Worm (Caenorhabditis elegans) whole organism, L4 larva: ENCODE measurements around the gene spsb-2.

Experiments used
- D1046.2 ChIP-seq: fragments of 200-800 bp; sonication (Bioruptor generic); IDR thresholded peaks from 2 replicates; pipeline ENCODE4 v1.3.6; 2022; ENCODE audit warnings: missing genetic modification characterization, missing compliant biosample characterization
- F26F4.8 ChIP-seq: fragments of 200-800 bp; sonication (Bioruptor generic); conservative IDR thresholded peaks from 2 replicates; pipeline ENCODE4 v1.3.6; 2022; ENCODE audit warnings: missing genetic modification characterization, missing compliant biosample characterization
- T26A8.4 ChIP-seq: fragments of 200-800 bp; sonication (Bioruptor generic); IDR thresholded peaks from 2 replicates; pipeline ENCODE4 v1.3.6; 2022; ENCODE audit warnings: missing genetic modification characterization, missing compliant biosample characterization
- Y5F2A.4 ChIP-seq: fragments of 200-800 bp; sonication (Bioruptor generic); optimal IDR thresholded peaks from 2 replicates; lab custom pipeline; 2018; ENCODE audit warnings: mild to moderate bottlenecking, missing genetic modification characterization, missing compliant biosample characterization
- ZK337.2 ChIP-seq: fragments of 200-800 bp; sonication (Bioruptor generic); IDR thresholded peaks from 2 replicates; pipeline ENCODE4 v1.3.6; 2022; ENCODE audit warnings: missing genetic modification reagents, missing genetic modification characterization, missing compliant biosample characterization
- aha-1 ChIP-seq: fragments of 150-350 bp; peaks from one replicate; lab custom pipeline; 2014; ENCODE audit warnings: missing biosample characterization, missing genetic modification characterization
- ama-1 ChIP-seq: fragments of 150-350 bp; optimal IDR thresholded peaks from 2 replicates; lab custom pipeline; 2014; ENCODE audit warnings: inconsistent platforms, mixed read lengths
- arid-1 ChIP-seq: fragments of 200-800 bp; sonication (Bioruptor generic); conservative IDR thresholded peaks from 2 replicates; pipeline ENCODE4 v1.3.6; 2022; ENCODE audit warnings: missing genetic modification reagents, missing genetic modification characterization, missing compliant biosample characterization
- daf-16 ChIP-seq, 3 experiments: sonication (generic microtip); optimal IDR thresholded peaks; 2 replicates each; lab custom pipeline; 2016 to 2017; ENCODE audit warnings: missing genetic modification characterization in 3 of 3, missing genetic modification reagents in 3 of 3, mild to moderate bottlenecking in 2 of 3, missing compliant biosample characterization in 2 of 3, missing biosample characterization in 1 of 3, moderate library complexity in 1 of 3
- daf-8 ChIP-seq: fragments of 200-800 bp; sonication (Bioruptor generic); IDR thresholded peaks from 2 replicates; pipeline ENCODE4 v1.3.6; 2022; ENCODE audit warnings: missing genetic modification characterization, missing compliant biosample characterization
- egl-43 ChIP-seq: fragments of 200-800 bp; sonication (Bioruptor generic); IDR thresholded peaks from 2 replicates; pipeline ENCODE4 v1.3.6; 2022; ENCODE audit warnings: missing genetic modification reagents, missing genetic modification characterization, missing compliant biosample characterization
- fkh-10 ChIP-seq: fragments of 150-350 bp; optimal IDR thresholded peaks from 2 replicates; lab custom pipeline; 2014; ENCODE audit warnings: missing biosample characterization, missing genetic modification reagents, missing genetic modification characterization
- hlh-11 ChIP-seq: fragments of 200-800 bp; sonication (Bioruptor generic); optimal IDR thresholded peaks from 2 replicates; lab custom pipeline; 2018; ENCODE audit warnings: mild to moderate bottlenecking, missing genetic modification characterization, missing compliant biosample characterization
- hlh-30 ChIP-seq: sonication (generic microtip); optimal IDR thresholded peaks from 2 replicates; lab custom pipeline; 2017; ENCODE audit warnings: antibody characterized with exemption, mild to moderate bottlenecking, missing genetic modification characterization, missing compliant biosample characterization; ENCODE audit not compliant: insufficient read depth
- hmg-1.1 ChIP-seq: fragments of 200-800 bp; sonication (Bioruptor generic); IDR thresholded peaks from 2 replicates; pipeline ENCODE4 v1.3.6; 2022; ENCODE audit warnings: missing genetic modification reagents, missing genetic modification characterization, missing compliant biosample characterization
- lim-7 ChIP-seq: fragments of 200-800 bp; sonication (Bioruptor generic); IDR thresholded peaks from 2 replicates; pipeline ENCODE4 v1.3.6; 2022; ENCODE audit warnings: missing genetic modification characterization, missing compliant biosample characterization
- lin-1 ChIP-seq: fragments of 200-800 bp; sonication (Bioruptor generic); IDR thresholded peaks from 2 replicates; pipeline ENCODE4 v1.3.6; 2022; ENCODE audit warnings: missing genetic modification reagents, missing genetic modification characterization, missing compliant biosample characterization
- lin-13 ChIP-seq: fragments of 150-350 bp; optimal IDR thresholded peaks from 2 replicates; lab custom pipeline; 2014; ENCODE audit warnings: missing biosample characterization, missing genetic modification reagents, missing genetic modification characterization
- lin-38 ChIP-seq: fragments of 200-800 bp; sonication (Bioruptor generic); IDR thresholded peaks from 2 replicates; pipeline ENCODE4 v1.3.6; 2022; ENCODE audit warnings: missing genetic modification reagents, missing genetic modification characterization, missing compliant biosample characterization
- madf-9 ChIP-seq: fragments of 200-800 bp; sonication (Bioruptor generic); conservative IDR thresholded peaks from 2 replicates; pipeline ENCODE4 v1.3.6; 2022; ENCODE audit warnings: missing genetic modification reagents, missing genetic modification characterization, missing compliant biosample characterization
- mdl-1 ChIP-seq, 2 experiments: fragments of 150-350 bp in 1 of 2; sonication (generic microtip) in 1 of 2; optimal IDR thresholded peaks; 2 replicates each; lab custom pipeline; 2014 to 2017; ENCODE audit warnings: missing biosample characterization in 2 of 2, missing genetic modification characterization in 2 of 2
- mep-1 ChIP-seq: fragments of 150-350 bp; sonication (generic microtip); optimal IDR thresholded peaks from 3 replicates; lab custom pipeline; 2014; ENCODE audit warnings: missing biosample characterization, missing genetic modification characterization
- mes-2 ChIP-seq: sonication (generic microtip); optimal IDR thresholded peaks from 2 replicates; lab custom pipeline; 2016; ENCODE audit warnings: missing genotype, mild to moderate bottlenecking, missing genetic modification characterization, missing compliant biosample characterization; ENCODE audit not compliant: poor library complexity, severe bottlenecking
- mxl-2 ChIP-seq: fragments of 200-800 bp; sonication (Bioruptor generic); conservative IDR thresholded peaks from 2 replicates; pipeline ENCODE4 v1.3.6; 2022; ENCODE audit warnings: missing genetic modification reagents, missing genetic modification characterization, missing compliant biosample characterization
- mxl-3 ChIP-seq: fragments of 200-800 bp; sonication (Bioruptor generic); optimal IDR thresholded peaks from 2 replicates; lab custom pipeline; 2018; ENCODE audit warnings: mild to moderate bottlenecking, missing genetic modification characterization, missing compliant biosample characterization
- nhr-111 ChIP-seq: fragments of 200-800 bp; sonication (Bioruptor generic); optimal IDR thresholded peaks from 2 replicates; lab custom pipeline; 2018; ENCODE audit warnings: mild to moderate bottlenecking, missing genetic modification characterization, missing compliant biosample characterization
- nhr-42 ChIP-seq: fragments of 200-800 bp; sonication (Bioruptor generic); IDR thresholded peaks from 2 replicates; pipeline ENCODE4 v1.3.6; 2022; ENCODE audit warnings: missing genetic modification characterization, missing compliant biosample characterization
- nhr-76 ChIP-seq: fragments of 150-350 bp; optimal IDR thresholded peaks from 2 replicates; lab custom pipeline; 2014; ENCODE audit warnings: missing biosample characterization, missing genetic modification characterization
- pha-4 ChIP-seq, 2 experiments: fragments of 150-350 bp in 1 of 2; fragments of 200-800 bp in 1 of 2; sonication (Bioruptor generic) in 1 of 2; IDR thresholded peaks in 1 of 2; optimal IDR thresholded peaks in 1 of 2; 2 replicates each; pipeline versions ENCODE4 v1.3.6 to Lab custom; 2014 to 2022; ENCODE audit warnings: missing genetic modification characterization in 2 of 2, missing genetic modification reagents in 2 of 2, missing biosample characterization in 1 of 2, missing compliant biosample characterization in 1 of 2
- php-3 ChIP-seq: fragments of 200-800 bp; sonication (Bioruptor generic); IDR thresholded peaks from 2 replicates; pipeline ENCODE4 v1.3.6; 2022; ENCODE audit warnings: missing genetic modification reagents, missing genetic modification characterization, missing compliant biosample characterization
- pqm-1 ChIP-seq: sonication (generic microtip); optimal IDR thresholded peaks from 2 replicates; lab custom pipeline; 2017; ENCODE audit warnings: missing biosample characterization, missing genetic modification characterization
- sdz-12 ChIP-seq: fragments of 200-800 bp; sonication (Bioruptor generic); optimal IDR thresholded peaks from 2 replicates; lab custom pipeline; 2018; ENCODE audit warnings: mild to moderate bottlenecking, missing genetic modification characterization, missing compliant biosample characterization
- set-16 ChIP-seq: fragments of 200-800 bp; sonication (Bioruptor generic); IDR thresholded peaks from 2 replicates; pipeline ENCODE4 v1.3.6; 2022; ENCODE audit warnings: missing genetic modification reagents, missing genetic modification characterization, missing compliant biosample characterization
- spr-1 ChIP-seq: sonication (generic microtip); optimal IDR thresholded peaks from 2 replicates; lab custom pipeline; 2016; ENCODE audit warnings: mild to moderate bottlenecking, missing genetic modification characterization, missing compliant biosample characterization
- unc-62 ChIP-seq, 3 experiments: fragments of 150-350 bp in 1 of 3; sonication (generic microtip); optimal IDR thresholded peaks in 2 of 3; peaks in 1 of 3; 1 replicate in 1 of 3; 2 replicates in 2 of 3; lab custom pipeline; 2014 to 2017; ENCODE audit warnings: missing biosample characterization in 3 of 3, missing genetic modification characterization in 3 of 3, missing genetic modification reagents in 3 of 3, missing genotype in 1 of 3
- zfp-2 ChIP-seq: sonication (generic microtip); optimal IDR thresholded peaks from 2 replicates; lab custom pipeline; 2016; ENCODE audit warnings: mild to moderate bottlenecking, missing genetic modification characterization, missing compliant biosample characterization
- zip-2 ChIP-seq: fragments of 150-350 bp; optimal IDR thresholded peaks from 2 replicates; lab custom pipeline; 2014; ENCODE audit warnings: missing biosample characterization, missing genetic modification characterization
- ztf-11 ChIP-seq: fragments of 150-350 bp; optimal IDR thresholded peaks from 2 replicates; lab custom pipeline; 2014; ENCODE audit warnings: missing biosample characterization, missing genetic modification characterization

spsb-2 gene

DNA sequence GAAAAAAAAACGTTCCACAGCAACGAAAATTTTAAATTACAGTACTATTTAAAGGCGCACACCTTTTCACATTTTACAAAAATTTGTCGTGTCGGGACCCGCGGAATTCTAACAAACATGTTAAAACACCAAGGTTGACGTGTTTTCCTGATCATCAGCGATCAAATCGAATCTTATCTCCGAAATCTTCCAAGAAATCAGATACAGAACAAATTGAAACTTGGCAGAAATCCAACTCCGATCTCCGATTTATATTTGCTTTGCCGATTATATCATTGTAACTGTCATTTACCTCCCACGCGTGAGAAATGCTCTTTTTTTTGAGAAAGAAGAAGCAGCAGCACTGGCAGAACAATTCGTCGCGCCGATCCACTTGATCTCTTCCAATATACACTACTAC, 16.4 kb upstream of the spsb-2 start:
- 0 out of 2 replicates have a peak, but pooled peaks have one; percentile 27 for TF ChIP-seq hmg-1.1 (GFP tag; lab: Robert Waterston, UW)
- TF ChIP-seq mes-2 (tag; lab: Kevin White, UChicago) = peak; percentile 21
- TF ChIP-seq daf-8 (GFP tag; lab: Robert Waterston, UW) = no peak
- TF ChIP-seq fkh-10 = no peak
- no peak for TF ChIP-seq F26F4.8 (GFP tag; lab: Robert Waterston, UW)
- TF ChIP-seq nhr-42 (GFP tag; lab: Robert Waterston, UW) = 0 out of 2 replicates have a peak, but pooled peaks have one; percentile 25
- TF ChIP-seq mxl-2 (GFP tag; lab: Robert Waterston, UW) = no peak
- peak; percentile 13 for TF ChIP-seq mep-1 (tag; lab: Kevin White, UChicago)

DNA sequence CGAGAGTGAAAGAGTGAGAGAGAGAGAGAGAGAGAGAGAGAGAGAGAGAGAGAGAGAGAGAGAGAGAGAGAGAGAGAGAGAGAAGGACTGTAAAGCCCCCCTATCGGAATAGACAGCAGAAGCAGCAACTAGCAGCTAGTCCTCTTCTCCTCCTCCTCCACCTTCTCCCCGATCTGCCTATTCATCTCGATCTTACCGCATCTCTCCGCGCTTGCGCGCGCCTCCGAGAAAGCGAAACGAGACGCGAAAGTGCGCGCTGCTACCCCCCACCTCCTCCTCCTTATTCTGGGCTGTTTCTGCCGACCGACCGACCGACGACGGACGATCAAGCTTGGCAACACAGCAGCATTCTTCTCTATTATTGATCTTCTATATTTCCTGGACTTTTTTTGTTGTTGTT, 12.2 kb upstream of the spsb-2 start:
- TF ChIP-seq nhr-111 (no peak), madf-9 (0 out of 2 replicates have a peak, but pooled peaks have one; percentile 20), egl-43 (GFP tag; lab: Robert Waterston, UW) (0 out of 2 replicates have a peak, but pooled peaks have one; percentile 26), lin-1 (no peak), php-3 (GFP tag; lab: Robert Waterston, UW) (no peak), ama-1 (lab: Kevin White, UChicago) (no peak), pha-4 (GFP tag; IDR thresholded peaks at IDR 0.05; lab: Robert Waterston, UW) (peak; percentile 71; the same call in 1 of the 2 replicates), pha-4 (tag; optimal IDR thresholded peaks at IDR 0.05; lab: Kevin White, UChicago) (no peak), ZK337.2 (GFP tag; lab: Robert Waterston, UW) (0 out of 2 replicates have a peak, but pooled peaks have one; percentile 27), hlh-30 (tag; lab: Kevin White, UChicago) (no peak), hlh-11 (tag; lab: Kevin White, UChicago) (peak; percentile 34), nhr-42 (GFP tag; lab: Robert Waterston, UW) (peak; percentile 53; the same call in 1 of the 2 replicates), set-16 (GFP tag; lab: Robert Waterston, UW) (peak; percentile 97), ztf-11 (tag; lab: Kevin White, UChicago) (no peak), mxl-3 (GFP tag; lab: Kevin White, UChicago) (peak; percentile 18), pqm-1 (tag; lab: Kevin White, UChicago) (no peak), daf-8 (GFP tag; lab: Robert Waterston, UW) (no peak), Y5F2A.4 (GFP tag; lab: Kevin White, UChicago) (no peak), hmg-1.1 (GFP tag; lab: Robert Waterston, UW) (no peak), arid-1 (0 out of 2 replicates have a peak, but pooled peaks have one; percentile 36)

DNA sequence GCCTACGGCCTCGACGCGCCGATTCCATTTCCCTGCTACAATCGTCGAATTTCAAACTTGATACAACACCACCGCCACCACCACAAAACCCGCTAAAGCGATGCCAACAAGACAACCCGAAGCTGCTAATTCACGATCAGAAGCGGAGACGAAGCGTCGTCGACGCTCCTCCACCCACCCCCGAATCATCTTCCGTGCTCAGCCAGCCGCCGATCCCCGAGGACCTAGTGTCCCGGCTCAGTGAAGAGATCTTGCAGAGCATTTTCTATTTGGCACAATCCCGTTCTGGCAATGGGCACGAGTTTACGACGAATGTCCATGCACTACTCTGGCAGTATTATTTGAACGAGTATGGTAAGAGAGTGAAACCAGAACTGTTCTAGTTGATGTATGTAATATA, 11.5 kb upstream of the spsb-2 start:
- peak; percentile 70; the same call in 1 of the 2 replicates for TF ChIP-seq set-16 (GFP tag; lab: Robert Waterston, UW)
- TF ChIP-seq zip-2 (tag; lab: Kevin White, UChicago) = no peak
- TF ChIP-seq lin-13 (GFP tag; lab: Kevin White, UChicago) = no peak
- TF ChIP-seq mdl-1 (tag; optimal IDR thresholded peaks at IDR 0.05; lab: Kevin White, UChicago) = no peak
- TF ChIP-seq D1046.2 = no peak
- peak; percentile 5 for TF ChIP-seq aha-1 (tag; lab: Kevin White, UChicago)
- TF ChIP-seq nhr-42 (GFP tag; lab: Robert Waterston, UW) = peak; percentile 26; the same call in 1 of the 2 replicates

ce11 chrII:15219033-15219432, 11.1 kb upstream of the spsb-2 start:
- no peak for TF ChIP-seq lim-7
- no peak for TF ChIP-seq nhr-76 (tag; lab: Kevin White, UChicago)
- TF ChIP-seq lin-38 (GFP tag; lab: Robert Waterston, UW) = no peak
- TF ChIP-seq sdz-12 (GFP tag; lab: Kevin White, UChicago) = no peak
- TF ChIP-seq T26A8.4 (GFP tag; lab: Robert Waterston, UW) = no peak
- peak; percentile 37 for TF ChIP-seq ama-1 (lab: Kevin White, UChicago)
- TF ChIP-seq unc-62 (GFP tag; optimal IDR thresholded peaks at IDR 0.05 in 1 of 2; lab: Kevin White, UChicago) = peak in 1 of 2 experiments; percentile 40
- TF ChIP-seq unc-62 (tag; optimal IDR thresholded peaks at IDR 0.05; lab: Kevin White, UChicago) = no peak
- TF ChIP-seq zfp-2 (tag; lab: Kevin White, UChicago) = no peak
- TF ChIP-seq mep-1 (tag; lab: Kevin White, UChicago) = no peak
- TF ChIP-seq hmg-1.1 (GFP tag; lab: Robert Waterston, UW) = no peak
- TF ChIP-seq egl-43 (GFP tag; lab: Robert Waterston, UW) = no peak
- no peak for TF ChIP-seq F26F4.8 (GFP tag; lab: Robert Waterston, UW)
- TF ChIP-seq daf-16 (GFP tag; optimal IDR thresholded peaks at IDR 0.05; lab: Kevin White, UChicago) = no peak
- peak; percentile 6 for TF ChIP-seq daf-16 (tag; optimal IDR thresholded peaks at IDR 0.05; lab: Kevin White, UChicago)
- TF ChIP-seq arid-1 = no peak
- TF ChIP-seq spr-1 (tag; lab: Kevin White, UChicago) = no peak
